Fruit fly (Drosophila melanogaster): Measurements from ENCODE around the gene Dhc64C.

Gene Dhc64C

dm6 chr3L:4824356-4825138 is 940 bp downstream of the Dhc64C start (continued):
- peak; percentile 97 for TF ChIP-seq esn (GFP tag; optimal IDR thresholded peaks at IDR 0.05)
- TF ChIP-seq Eip93F (GFP tag; optimal IDR thresholded peaks at IDR 0.05): peak; percentile 73
- TF ChIP-seq Lpt (GFP tag; optimal IDR thresholded peaks at IDR 0.05): peak; percentile 93
- peak; percentile 89 for TF ChIP-seq spab (GFP tag; optimal IDR thresholded peaks at IDR 0.05)
- TF ChIP-seq Sox14 (GFP tag; optimal IDR thresholded peaks at IDR 0.05): peak; percentile 94
- peak; percentile 93 for TF ChIP-seq Smox (GFP tag; optimal IDR thresholded peaks at IDR 0.05)
- peak; percentile 96 for TF ChIP-seq CG11294 (GFP tag; IDR thresholded peaks at IDR 0.05)
- peak; percentile 90 for TF ChIP-seq CG11762 (GFP tag; optimal IDR thresholded peaks at IDR 0.05; ENCODE audit: insufficient read depth)
- TF ChIP-seq Sox15 (GFP tag; optimal IDR thresholded peaks at IDR 0.05): peak; percentile 89
- TF ChIP-seq CG10669 (GFP tag; optimal IDR thresholded peaks at IDR 0.05): peak; percentile 92
- TF ChIP-seq Sox102F (GFP tag; optimal IDR thresholded peaks at IDR 0.05): peak; percentile 94
- TF ChIP-seq Ets96B (tag; optimal IDR thresholded peaks at IDR 0.05): no peak
- TF ChIP-seq salr (GFP tag; optimal IDR thresholded peaks at IDR 0.05): peak; percentile 80 to 94
- TF ChIP-seq CG32006 (GFP tag; optimal IDR thresholded peaks at IDR 0.05): peak; percentile 97
- TF ChIP-seq cyc (GFP tag; optimal IDR thresholded peaks at IDR 0.05): no peak
- peak; percentile 95 for TF ChIP-seq CG34406 (GFP tag; optimal IDR thresholded peaks at IDR 0.05)
- TF ChIP-seq CG6792 (GFP tag; optimal IDR thresholded peaks at IDR 0.05): peak; percentile 94
- peak; percentile 83 for TF ChIP-seq CG9139 (GFP tag; optimal IDR thresholded peaks at IDR 0.05)
- TF ChIP-seq Hr39 (GFP tag; optimal IDR thresholded peaks at IDR 0.05): peak; percentile 91
- peak; percentile 96 for TF ChIP-seq OdsH (GFP tag; optimal IDR thresholded peaks at IDR 0.05)
- no peak for TF ChIP-seq ss (GFP tag; optimal IDR thresholded peaks at IDR 0.05)
- peak; percentile 87 for TF ChIP-seq fd59A (GFP tag; optimal IDR thresholded peaks at IDR 0.05)
- peak; percentile 94 for TF ChIP-seq Met (GFP tag; optimal IDR thresholded peaks at IDR 0.05)
- TF ChIP-seq CG11902 (GFP tag; optimal IDR thresholded peaks at IDR 0.05): peak; percentile 87
- TF ChIP-seq CG6808 (GFP tag; optimal IDR thresholded peaks at IDR 0.05): peak; percentile 88
- TF ChIP-seq dac (GFP tag; optimal IDR thresholded peaks at IDR 0.05): no peak
- peak; percentile 92 for TF ChIP-seq lz (GFP tag; optimal IDR thresholded peaks at IDR 0.05)

DNA sequence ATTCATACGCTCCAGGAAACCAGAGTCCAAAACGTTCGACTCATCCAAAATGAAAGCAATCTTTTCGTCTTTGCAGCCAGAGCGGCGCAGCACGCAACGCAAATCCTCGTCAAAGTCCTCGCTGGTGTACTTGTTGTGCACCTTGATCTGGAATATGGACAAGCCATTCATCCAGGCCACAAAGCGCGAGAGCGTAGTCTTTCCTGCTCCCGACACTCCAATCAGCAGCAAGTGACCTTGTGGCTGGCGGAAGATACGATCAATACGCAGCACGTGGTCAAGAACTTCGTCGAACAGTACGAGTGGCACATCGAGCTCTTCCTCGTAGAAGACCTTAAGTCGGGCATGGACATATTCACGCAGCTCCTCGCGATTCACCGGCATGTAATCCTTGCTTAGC is 11.3 kb downstream of the Dhc64C start:
- TF ChIP-seq Lpt (GFP tag; optimal IDR thresholded peaks at IDR 0.05) (no peak), achi (GFP tag; optimal IDR thresholded peaks at IDR 0.05) (no peak), dsx (GFP tag; optimal IDR thresholded peaks at IDR 0.05; ENCODE audit: poor library complexity, severe bottlenecking) (no peak), CG4318 (GFP tag; optimal IDR thresholded peaks at IDR 0.05) (no peak), Ets21C (GFP tag; optimal IDR thresholded peaks at IDR 0.05) (no peak), CG9139 (GFP tag; optimal IDR thresholded peaks at IDR 0.05) (no peak), Hr39 (GFP tag; optimal IDR thresholded peaks at IDR 0.05) (no peak), spab (GFP tag; optimal IDR thresholded peaks at IDR 0.05) (no peak), CG15336 (GFP tag; IDR thresholded peaks at IDR 0.05) (no peak), vri (GFP tag; optimal IDR thresholded peaks at IDR 0.05) (no peak), CG6808 (GFP tag; optimal IDR thresholded peaks at IDR 0.05) (no peak), Smox (GFP tag; optimal IDR thresholded peaks at IDR 0.05) (no peak), fkh (GFP tag; optimal IDR thresholded peaks at IDR 0.05) (no peak), CG10631 (GFP tag; optimal IDR thresholded peaks at IDR 0.05) (no peak), CG31627 (GFP tag; optimal IDR thresholded peaks at IDR 0.05) (no peak)

- TF ChIP-seq CG8632 (GFP tag; optimal IDR thresholded peaks at IDR 0.05) (no peak), OdsH (GFP tag; optimal IDR thresholded peaks at IDR 0.05) (no peak)
These were observed 18.2 kb downstream of the Dhc64C start, which contains the start of gene CG18808 for dm6 chr3L:4807306-4807705. CG18808 (minus strand) TSS chr3L:4807406.

Measured in whole organism, prepupa.